Worm (Caenorhabditis elegans): ENCODE data around the gene gst-28.

- TF ChIP-seq sma-3 (GFP tag; optimal IDR thresholded peaks at IDR 0.05) (no peak), snpc-4 (tag; optimal IDR thresholded peaks at IDR 0.05) (no peak), aly-2 (tag; optimal IDR thresholded peaks at IDR 0.05) (no peak), nhr-12 (tag; optimal IDR thresholded peaks at IDR 0.05) (no peak), lin-13 (GFP tag; optimal IDR thresholded peaks at IDR 0.05) (no peak)
Observed at ce11 chrII:15135886-15136285, 31.5 kb downstream of the gst-28 start, which contains the start of gene Y53F4B.25.

Data from whole organism, L2 larva.